Worm (Caenorhabditis elegans): ENCODE results near the gene fahd-1.

DNA sequence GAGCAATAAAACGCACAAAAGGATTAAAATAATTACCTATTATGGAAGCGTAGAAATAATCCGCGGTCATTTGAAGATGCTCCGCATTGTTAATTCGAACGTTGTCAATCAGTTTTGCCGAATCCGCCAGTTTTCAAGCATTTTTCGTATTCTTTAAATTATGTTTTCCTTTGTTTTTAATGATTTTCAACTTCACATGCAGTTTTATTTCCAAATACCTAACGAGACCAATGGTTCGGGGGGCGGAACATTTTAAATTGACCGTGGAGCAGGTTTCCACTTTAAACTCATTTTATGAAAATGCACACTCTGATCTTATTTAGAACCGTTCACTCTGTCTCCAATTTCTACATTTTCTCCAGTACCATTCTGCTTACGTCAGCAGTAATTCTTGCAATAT, 2.7 kb downstream of the fahd-1 start, which contains the start of gene ZK688.4:
- TF ChIP-seq ces-1 (GFP tag; optimal IDR thresholded peaks at IDR 0.05) (no peak), lsy-2 (tag; optimal IDR thresholded peaks at IDR 0.05) (no peak), lin-13 (tag; optimal IDR thresholded peaks at IDR 0.05) (no peak)
